Worm (Caenorhabditis elegans) whole organism, L1 larva: ENCODE measurements around the gene noca-1.

Experiments
- C16A3.4 ChIP-seq: fragments of 150-350 bp; optimal IDR thresholded peaks from 2 replicates; lab custom pipeline; 2014; ENCODE audit warnings: missing biosample characterization, missing genetic modification characterization
- egl-27 ChIP-seq, 2 experiments: fragments of 150-350 bp in 1 of 2; sonication (generic microtip); optimal IDR thresholded peaks; 3 replicates each; lab custom pipeline; 2017 to 2018; ENCODE audit warnings: missing biosample characterization in 2 of 2, missing genetic modification characterization in 2 of 2, missing genetic modification reagents in 2 of 2
- elt-3 ChIP-seq, 6 experiments: fragments of 150-350 bp in 1 of 6; sonication (generic microtip); optimal IDR thresholded peaks; 2 replicates each; lab custom pipeline; 2017 to 2018; ENCODE audit warnings: missing biosample characterization in 6 of 6, missing genetic modification characterization in 6 of 6, inconsistent platforms in 1 of 6
- fkh-4 ChIP-seq: sonication (generic microtip); optimal IDR thresholded peaks from 2 replicates; lab custom pipeline; 2016; ENCODE audit warnings: missing compliant biosample characterization, missing genetic modification characterization, borderline replicate concordance
- hlh-17 ChIP-seq: fragments of 200-800 bp; sonication (Bioruptor generic); optimal IDR thresholded peaks from 2 replicates; lab custom pipeline; 2018; ENCODE audit warnings: missing genetic modification characterization, mild to moderate bottlenecking, missing compliant biosample characterization, moderate library complexity, borderline replicate concordance
- lin-13 ChIP-seq: fragments of 150-350 bp; optimal IDR thresholded peaks from 2 replicates; lab custom pipeline; 2014; ENCODE audit warnings: missing biosample characterization, missing genetic modification reagents, missing genetic modification characterization
- lin-39 ChIP-seq: fragments of 150-350 bp; optimal IDR thresholded peaks from 2 replicates; lab custom pipeline; 2014; ENCODE audit warnings: missing biosample characterization, missing genetic modification reagents, missing genetic modification characterization
- mdl-1 ChIP-seq, 2 experiments: fragments of 150-350 bp; optimal IDR thresholded peaks; 2 replicates each; lab custom pipeline; 2014 to 2017; ENCODE audit warnings: missing biosample characterization in 2 of 2, missing genetic modification characterization in 2 of 2, inconsistent platforms in 1 of 2
- mep-1 ChIP-seq: fragments of 150-350 bp; optimal IDR thresholded peaks from 2 replicates; lab custom pipeline; 2014; ENCODE audit warnings: missing biosample characterization, missing genetic modification characterization
- nhr-11 ChIP-seq: fragments of 150-350 bp; optimal IDR thresholded peaks from 2 replicates; lab custom pipeline; 2014; ENCODE audit warnings: missing biosample characterization, missing genetic modification characterization
- nhr-76 ChIP-seq: sonication (generic microtip); optimal IDR thresholded peaks from 2 replicates; lab custom pipeline; 2017; ENCODE audit warnings: missing biosample characterization, missing genetic modification characterization
- snpc-4 ChIP-seq: fragments of 150-350 bp; optimal IDR thresholded peaks from 2 replicates; lab custom pipeline; 2014; ENCODE audit warnings: missing biosample characterization, missing genetic modification characterization
- unc-62 ChIP-seq: fragments of 150-350 bp; optimal IDR thresholded peaks from 2 replicates; lab custom pipeline; 2014; ENCODE audit warnings: missing biosample characterization, missing genetic modification reagents, missing genetic modification characterization
- xbp-1 ChIP-seq: sonication (generic microtip); optimal IDR thresholded peaks from 2 replicates; lab custom pipeline; 2016; ENCODE audit warnings: missing genetic modification characterization, missing compliant biosample characterization

DNA sequence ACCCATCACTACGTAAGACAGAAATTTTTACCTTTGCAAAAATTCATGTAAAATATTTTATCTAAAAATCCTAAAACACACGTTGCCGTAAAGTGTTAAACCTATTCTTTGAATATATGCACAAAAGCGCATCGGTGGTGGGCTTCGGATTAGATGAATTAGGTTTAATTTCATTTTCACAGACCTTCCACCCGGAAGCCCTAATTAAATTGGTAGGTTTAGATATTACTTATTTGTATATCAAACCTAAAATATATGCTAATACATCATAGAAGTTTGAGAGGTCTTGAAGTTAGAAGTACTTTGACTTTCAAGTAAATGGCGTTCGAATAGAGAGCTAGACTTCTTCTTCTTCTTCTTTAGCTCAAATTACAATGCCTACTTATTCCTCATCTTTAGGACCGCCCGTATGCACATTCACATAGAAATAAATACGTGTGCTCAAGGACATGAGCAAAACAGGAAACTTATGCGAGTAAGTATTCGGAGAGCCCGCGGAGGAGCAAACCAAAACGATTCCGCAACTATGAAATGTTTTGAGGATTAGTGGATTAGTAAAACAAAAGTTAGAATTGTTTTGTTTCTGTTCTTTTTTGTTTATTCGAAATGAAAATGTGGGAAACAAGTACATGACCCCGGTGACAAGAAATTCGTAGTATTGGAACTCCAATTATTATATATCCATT is 38.0 kb upstream of the noca-1 start:
- TF ChIP-seq xbp-1 = no peak
- TF ChIP-seq unc-62 (GFP tag; lab: Kevin White, UChicago) = no peak
- TF ChIP-seq egl-27 (tag; optimal IDR thresholded peaks at IDR 0.05; lab: Kevin White, UChicago) = no peak
- TF ChIP-seq nhr-11 (tag; lab: Kevin White, UChicago) = no peak
- no peak for TF ChIP-seq mdl-1 (tag; optimal IDR thresholded peaks at IDR 0.05; lab: Kevin White, UChicago)
- TF ChIP-seq mep-1 (tag; lab: Kevin White, UChicago) = no peak
- TF ChIP-seq snpc-4 (tag; lab: Kevin White, UChicago) = no peak
- no peak for TF ChIP-seq lin-39
- TF ChIP-seq elt-3 (tag; optimal IDR thresholded peaks at IDR 0.05; lab: Kevin White, UChicago) = no peak
- no peak for TF ChIP-seq lin-13 (GFP tag; lab: Kevin White, UChicago)
- TF ChIP-seq fkh-4 (tag; lab: Kevin White, UChicago) = no peak
- no peak for TF ChIP-seq C16A3.4 (tag; lab: Kevin White, UChicago)
- no peak for TF ChIP-seq hlh-17 (GFP tag; lab: Kevin White, UChicago)
- no peak for TF ChIP-seq nhr-76
